Worm (Caenorhabditis elegans) whole organism, mixed stage, embryonic: ENCODE measurements around the gene srw-7.
A peak's percentile ranks its signal among the peaks of the same experiment; 100 is the strongest.

ENCODE experiments used
- blmp-1 ChIP-seq: fragments of 150-350 bp; optimal IDR thresholded peaks from 2 replicates; lab custom pipeline; 2014; ENCODE audit warnings: missing biosample characterization, missing genetic modification characterization
- ceh-39 ChIP-seq: fragments of 150-350 bp; optimal IDR thresholded peaks from 2 replicates; lab custom pipeline; 2014; ENCODE audit warnings: missing biosample characterization, missing genetic modification characterization
- ceh-43 ChIP-seq: fragments of 200-800 bp; sonication (Bioruptor generic); optimal IDR thresholded peaks from 2 replicates; lab custom pipeline; 2018; ENCODE audit warnings: mild to moderate bottlenecking, missing genetic modification characterization, moderate library complexity, missing compliant biosample characterization
- ceh-83 ChIP-seq: fragments of 200-800 bp; sonication (Bioruptor generic); optimal IDR thresholded peaks from 2 replicates; lab custom pipeline; 2018; ENCODE audit warnings: mild to moderate bottlenecking, missing genetic modification characterization, missing compliant biosample characterization
- ces-1 ChIP-seq: fragments of 150-350 bp; optimal IDR thresholded peaks from 2 replicates; lab custom pipeline; 2014; ENCODE audit warnings: missing biosample characterization, missing genetic modification reagents, missing genetic modification characterization
- drap-1 ChIP-seq: fragments of 200-800 bp; sonication (Bioruptor generic); optimal IDR thresholded peaks from 3 replicates; lab custom pipeline; 2018; ENCODE audit warnings: mild to moderate bottlenecking, missing genetic modification characterization, missing compliant biosample characterization
- elt-1 ChIP-seq: sonication (generic microtip); optimal IDR thresholded peaks from 2 replicates; lab custom pipeline; 2017; ENCODE audit warnings: missing genetic modification characterization, mild to moderate bottlenecking, missing compliant biosample characterization, antibody characterized with exemption, moderate library complexity, borderline replicate concordance; ENCODE audit not compliant: insufficient read depth
- elt-3 ChIP-seq: fragments of 150-350 bp; optimal IDR thresholded peaks from 2 replicates; lab custom pipeline; 2014; ENCODE audit warnings: missing biosample characterization, missing genetic modification characterization
- flh-1 ChIP-seq: fragments of 200-800 bp; sonication (Bioruptor generic); optimal IDR thresholded peaks from 2 replicates; lab custom pipeline; 2018; ENCODE audit warnings: mild to moderate bottlenecking, missing genetic modification characterization, moderate library complexity, missing compliant biosample characterization
- ham-2 ChIP-seq: fragments of 200-800 bp; sonication (Bioruptor generic); optimal IDR thresholded peaks from 2 replicates; lab custom pipeline; 2018; ENCODE audit warnings: mild to moderate bottlenecking, missing genetic modification characterization, missing compliant biosample characterization
- hlh-1 ChIP-seq: fragments of 150-350 bp; optimal IDR thresholded peaks from 2 replicates; lab custom pipeline; 2014; ENCODE audit warnings: missing biosample characterization, missing genetic modification reagents, missing genetic modification characterization
- lin-13 ChIP-seq: fragments of 150-350 bp; optimal IDR thresholded peaks from 2 replicates; lab custom pipeline; 2014; ENCODE audit warnings: missing biosample characterization, missing genetic modification characterization
- lin-32 ChIP-seq: fragments of 200-800 bp; sonication (Bioruptor generic); optimal IDR thresholded peaks from 2 replicates; lab custom pipeline; 2018; ENCODE audit warnings: mild to moderate bottlenecking, missing genetic modification characterization, missing compliant biosample characterization
- lsy-2 ChIP-seq: fragments of 150-350 bp; optimal IDR thresholded peaks from 2 replicates; lab custom pipeline; 2014; ENCODE audit warnings: missing biosample characterization, missing genetic modification characterization
- mab-5 ChIP-seq: fragments of 150-350 bp; optimal IDR thresholded peaks from 2 replicates; lab custom pipeline; 2014; ENCODE audit warnings: missing biosample characterization, missing genetic modification characterization
- mep-1 ChIP-seq: fragments of 150-350 bp; optimal IDR thresholded peaks from 2 replicates; lab custom pipeline; 2017; ENCODE audit warnings: missing biosample characterization, missing genetic modification reagents, missing genetic modification characterization, inconsistent platforms
- mls-2 ChIP-seq: sonication (generic microtip); optimal IDR thresholded peaks from 2 replicates; lab custom pipeline; 2016; ENCODE audit warnings: mild to moderate bottlenecking, missing genetic modification characterization, moderate library complexity, missing compliant biosample characterization
- nhr-12 ChIP-seq: fragments of 150-350 bp; optimal IDR thresholded peaks from 2 replicates; lab custom pipeline; 2014; ENCODE audit warnings: missing biosample characterization, missing genetic modification characterization
- nhr-237 ChIP-seq: fragments of 150-350 bp; optimal IDR thresholded peaks from 2 replicates; lab custom pipeline; 2014; ENCODE audit warnings: missing biosample characterization, missing genetic modification characterization
- nhr-28 ChIP-seq: fragments of 150-350 bp; optimal IDR thresholded peaks from 2 replicates; lab custom pipeline; 2014; ENCODE audit warnings: missing biosample characterization, missing genetic modification characterization
- nhr-76 ChIP-seq: sonication (generic microtip); optimal IDR thresholded peaks from 2 replicates; lab custom pipeline; 2017; ENCODE audit warnings: missing biosample characterization, missing genetic modification characterization
- pha-4 ChIP-seq: fragments of 150-350 bp; optimal IDR thresholded peaks from 2 replicates; lab custom pipeline; 2018; ENCODE audit warnings: missing biosample characterization, missing genetic modification reagents, missing genetic modification characterization
- sem-2 ChIP-seq: fragments of 200-800 bp; sonication (Bioruptor generic); optimal IDR thresholded peaks from 2 replicates; lab custom pipeline; 2018; ENCODE audit warnings: mild to moderate bottlenecking, missing genetic modification characterization, missing compliant biosample characterization
- sptf-1 ChIP-seq: sonication (generic microtip); optimal IDR thresholded peaks from 2 replicates; lab custom pipeline; 2017; ENCODE audit warnings: mild to moderate bottlenecking, missing genetic modification characterization, moderate library complexity, missing compliant biosample characterization
- tbx-8 ChIP-seq: fragments of 200-800 bp; sonication (Bioruptor generic); optimal IDR thresholded peaks from 2 replicates; lab custom pipeline; 2018; ENCODE audit warnings: mild to moderate bottlenecking, missing genetic modification characterization, moderate library complexity, missing compliant biosample characterization
- unc-120 ChIP-seq: sonication (generic microtip); optimal IDR thresholded peaks from 2 replicates; lab custom pipeline; 2017; ENCODE audit warnings: missing genetic modification characterization, missing compliant biosample characterization; ENCODE audit not compliant: poor library complexity, severe bottlenecking
- unc-39 ChIP-seq: fragments of 150-350 bp; optimal IDR thresholded peaks from 2 replicates; lab custom pipeline; 2014; ENCODE audit warnings: missing biosample characterization, missing genetic modification characterization
- unc-62 ChIP-seq: fragments of 150-350 bp; optimal IDR thresholded peaks from 2 replicates; lab custom pipeline; 2014; ENCODE audit warnings: missing biosample characterization, missing genetic modification reagents, missing genetic modification characterization
- zip-8 ChIP-seq: fragments of 150-350 bp; optimal IDR thresholded peaks from 2 replicates; lab custom pipeline; 2014; ENCODE audit warnings: missing biosample characterization, missing genetic modification characterization
- ztf-11 ChIP-seq: fragments of 150-350 bp; optimal IDR thresholded peaks from 2 replicates; lab custom pipeline; 2014; ENCODE audit warnings: missing biosample characterization, missing genetic modification characterization

srw-7 gene

DNA sequence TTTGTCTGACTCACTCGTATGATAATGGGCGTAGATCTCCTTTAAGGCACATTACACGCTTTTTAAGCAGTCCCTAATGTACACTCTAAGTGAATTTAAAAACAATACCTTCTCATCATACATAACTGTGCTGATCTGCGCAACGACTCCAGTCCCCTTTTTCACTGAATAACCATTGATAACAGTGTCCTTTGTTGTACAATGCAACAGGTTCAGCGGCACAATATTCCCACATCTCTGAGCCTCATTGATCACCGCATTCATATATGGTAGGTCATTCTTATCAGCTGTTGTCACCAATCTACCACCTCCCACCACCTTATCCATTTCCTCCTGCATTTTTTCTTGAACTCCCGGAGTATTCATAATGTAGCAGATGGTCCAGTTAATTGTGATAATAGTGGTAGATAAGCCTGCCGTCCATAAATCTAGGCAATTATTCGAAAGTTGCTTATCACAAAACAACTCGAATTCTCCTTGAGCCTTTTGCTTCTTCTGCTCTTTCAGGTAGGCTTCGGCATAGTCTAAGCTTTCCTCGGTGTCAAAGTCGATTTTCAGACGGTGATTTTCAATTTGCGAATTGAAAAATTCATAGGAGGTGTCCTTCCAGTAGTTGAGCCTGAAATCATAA lies 4.2 kb upstream of the srw-7 start:
- no peak for TF ChIP-seq lin-32 (GFP tag; lab: Kevin White, UChicago)
- TF ChIP-seq pha-4 (tag; lab: Kevin White, UChicago), result no peak
- TF ChIP-seq mep-1 (tag; lab: Kevin White, UChicago), result no peak
- no peak for TF ChIP-seq tbx-8 (GFP tag; lab: Kevin White, UChicago)
- no peak for TF ChIP-seq nhr-12 (tag; lab: Kevin White, UChicago)
- TF ChIP-seq ceh-83 (GFP tag; lab: Kevin White, UChicago), result no peak
- no peak for TF ChIP-seq nhr-76 (tag; lab: Kevin White, UChicago)
- TF ChIP-seq unc-62, result no peak
- no peak for TF ChIP-seq sem-2 (GFP tag; lab: Kevin White, UChicago)
- no peak for TF ChIP-seq nhr-28
- no peak for TF ChIP-seq ceh-39 (tag; lab: Kevin White, UChicago)
- no peak for TF ChIP-seq elt-3 (tag; lab: Kevin White, UChicago)
- no peak for TF ChIP-seq unc-39
- no peak for TF ChIP-seq ces-1 (GFP tag; lab: Kevin White, UChicago)
- TF ChIP-seq sptf-1 (tag; lab: Kevin White, UChicago), result no peak
- TF ChIP-seq zip-8 (tag; lab: Kevin White, UChicago), result no peak
- TF ChIP-seq hlh-1, result no peak

DNA sequence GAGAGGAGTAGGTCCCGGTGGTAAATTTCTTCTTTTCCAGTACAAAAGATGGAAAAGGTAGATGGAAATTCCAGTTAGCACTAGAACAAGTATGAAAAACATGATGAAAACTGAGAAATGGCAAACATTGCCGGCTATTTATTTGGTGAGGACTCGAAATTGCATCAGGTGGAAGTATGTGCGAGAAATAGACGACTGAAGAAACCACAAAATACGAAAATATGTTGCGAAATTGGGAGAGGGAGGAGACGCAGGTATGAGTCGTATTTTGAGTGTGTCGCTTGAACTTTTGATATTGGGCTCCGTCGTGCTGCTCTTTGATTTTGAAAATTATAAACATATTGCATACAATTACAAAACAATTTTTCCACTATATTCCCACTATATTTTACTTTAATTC lies 2.7 kb upstream of the srw-7 start, which contains the start of gene cyp-33C8:
Gene cyp-33C8, minus strand, starts transcription at position 200 of the 400 bp plus-strand sequence.
- TF ChIP-seq mep-1 (tag; lab: Kevin White, UChicago) (no peak), ztf-11 (no peak), unc-39 (no peak), lsy-2 (tag; lab: Kevin White, UChicago) (no peak), ceh-83 (GFP tag; lab: Kevin White, UChicago) (no peak), ceh-43 (GFP tag; lab: Kevin White, UChicago) (no peak)

DNA sequence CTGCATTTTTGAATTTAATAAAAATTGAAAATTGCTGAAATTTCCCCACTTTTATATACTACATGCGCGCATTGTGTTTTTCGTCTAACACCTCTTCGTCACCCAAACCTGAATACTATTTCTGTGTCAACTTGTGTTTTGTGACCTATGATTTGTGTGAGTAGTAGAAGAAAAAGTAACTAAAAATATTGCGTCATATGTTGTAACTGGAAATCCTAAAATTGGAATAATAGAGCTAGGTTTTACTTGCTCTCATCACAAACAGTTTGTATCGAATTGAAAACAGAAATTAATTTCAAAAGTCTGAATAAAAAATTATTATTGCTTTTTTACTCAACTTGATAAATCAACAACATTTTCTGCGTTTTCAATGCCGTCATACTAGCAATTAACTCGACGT lies 562 bp upstream of the srw-7 start, which contains the start of gene R08F11.4:
Gene R08F11.4, minus strand, starts transcription at position 29 of the 400 bp plus-strand sequence.
- TF ChIP-seq blmp-1 (tag; lab: Kevin White, UChicago) (no peak), nhr-237 (tag; lab: Kevin White, UChicago) (no peak), zip-8 (tag; lab: Kevin White, UChicago) (peak; percentile 83), unc-62 (no peak), mab-5 (tag; lab: Kevin White, UChicago) (no peak), hlh-1 (no peak), elt-1 (tag; lab: Kevin White, UChicago) (no peak)
- TF ChIP-seq, all 35 proteins: peak for 1

DNA sequence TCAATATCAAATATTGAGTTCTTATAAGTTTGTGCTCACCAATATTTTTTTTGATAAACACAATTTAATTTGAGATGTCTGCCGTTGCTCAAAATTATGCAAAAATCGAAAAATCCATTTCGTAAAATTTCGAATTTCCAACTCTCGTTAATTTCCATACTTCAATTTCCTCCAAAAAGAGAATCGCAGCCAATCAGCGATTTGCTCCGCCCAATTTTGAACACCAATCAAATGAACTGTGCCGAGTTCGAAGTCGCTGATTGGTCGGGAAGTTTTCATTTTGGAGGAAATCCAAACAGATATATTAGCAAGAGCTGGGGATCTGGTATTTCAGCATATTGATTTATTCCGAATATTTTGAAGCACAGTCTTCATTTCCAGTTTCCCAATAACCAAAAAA lies 1.8 kb downstream of the srw-7 start:
- no peak for TF ChIP-seq elt-3 (tag; lab: Kevin White, UChicago)
- no peak for TF ChIP-seq hlh-1
- TF ChIP-seq ceh-43 (GFP tag; lab: Kevin White, UChicago), result no peak
- no peak for TF ChIP-seq ceh-39 (tag; lab: Kevin White, UChicago)
- no peak for TF ChIP-seq nhr-12 (tag; lab: Kevin White, UChicago)
- TF ChIP-seq drap-1 (GFP tag; lab: Kevin White, UChicago), result no peak
- TF ChIP-seq nhr-237 (tag; lab: Kevin White, UChicago), result no peak
- no peak for TF ChIP-seq ces-1 (GFP tag; lab: Kevin White, UChicago)
- no peak for TF ChIP-seq blmp-1 (tag; lab: Kevin White, UChicago)
- TF ChIP-seq ham-2 (GFP tag; lab: Kevin White, UChicago), result no peak
- no peak for TF ChIP-seq pha-4 (tag; lab: Kevin White, UChicago)
- TF ChIP-seq unc-39, result no peak
- TF ChIP-seq lin-13 (tag; lab: Kevin White, UChicago), result no peak
- TF ChIP-seq unc-120, result no peak
- no peak for TF ChIP-seq mls-2
- no peak for TF ChIP-seq ztf-11
- no peak for TF ChIP-seq sptf-1 (tag; lab: Kevin White, UChicago)
- no peak for TF ChIP-seq mep-1 (tag; lab: Kevin White, UChicago)
- TF ChIP-seq mab-5 (tag; lab: Kevin White, UChicago), result no peak
- TF ChIP-seq flh-1, result no peak

DNA sequence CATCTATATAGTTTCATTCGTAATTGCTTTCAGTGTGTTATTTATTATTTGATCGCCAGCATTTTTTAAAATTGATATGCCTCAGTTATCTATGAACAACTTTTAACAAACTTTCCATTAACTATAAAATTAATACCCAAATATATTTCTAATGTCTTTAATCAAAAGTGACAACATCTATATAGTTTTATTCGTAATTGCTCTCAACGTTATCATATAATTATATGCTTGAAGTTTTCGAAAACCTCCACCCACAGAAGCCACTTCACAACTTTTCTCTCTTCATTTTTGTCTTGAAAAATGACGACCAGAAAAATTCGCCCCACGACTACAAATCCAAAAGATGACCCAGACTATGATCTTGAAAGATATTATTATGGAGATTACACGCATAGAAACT lies 2.3 kb downstream of the srw-7 start, which contains the start of gene srw-6:
Gene srw-6, plus strand, starts transcription at position 301 of the 400 bp plus-strand sequence.
- TF ChIP-seq blmp-1 (tag; lab: Kevin White, UChicago), result no peak
- no peak for TF ChIP-seq lin-32 (GFP tag; lab: Kevin White, UChicago)
- no peak for TF ChIP-seq nhr-28
- no peak for TF ChIP-seq unc-39
- TF ChIP-seq ham-2 (GFP tag; lab: Kevin White, UChicago), result no peak
- no peak for TF ChIP-seq mls-2
- TF ChIP-seq ceh-43 (GFP tag; lab: Kevin White, UChicago), result no peak
- TF ChIP-seq unc-62, result no peak
- no peak for TF ChIP-seq ces-1 (GFP tag; lab: Kevin White, UChicago)
